Worm (Caenorhabditis elegans): ENCODE measurements around the gene W06D11.5.
"Not testable (repeated sequence)": the region's sequence is repeated elsewhere in the genome, so short reads cannot be mapped to it uniquely, and the experiment has no call there.

Gene W06D11.5

DNA sequence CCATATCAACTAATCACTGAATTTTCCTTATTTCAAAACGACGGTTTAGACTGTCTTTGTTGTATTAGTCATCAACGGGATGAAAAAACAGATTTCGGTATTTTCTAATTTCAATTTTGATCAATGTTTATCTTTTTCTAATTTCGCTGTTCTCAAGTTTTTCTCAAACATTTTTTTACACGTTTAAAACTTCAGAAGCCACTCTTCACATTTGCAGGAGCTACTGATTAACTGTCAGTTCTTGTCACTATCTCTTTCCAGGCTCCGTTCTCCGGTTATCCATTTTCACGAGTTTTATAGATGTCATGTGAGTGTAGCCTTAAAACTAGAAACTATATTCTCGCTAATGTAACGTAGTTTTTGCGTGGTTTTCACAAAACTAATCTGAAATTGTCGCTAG, 9.4 kb upstream of the W06D11.5 start, which contains the start of gene C04B4.4:
TSS of gene C04B4.4 (plus strand) at position 301 of the 400 bp plus-strand sequence.
- no peak for TF ChIP-seq lin-32 (GFP tag; optimal IDR thresholded peaks at IDR 0.05)
- TF ChIP-seq mab-5 (tag; optimal IDR thresholded peaks at IDR 0.05): no peak
- TF ChIP-seq ceh-43 (GFP tag; optimal IDR thresholded peaks at IDR 0.05): no peak
- TF ChIP-seq nhr-76 (tag; optimal IDR thresholded peaks at IDR 0.05): no peak
- no peak for TF ChIP-seq mls-2 (tag; optimal IDR thresholded peaks at IDR 0.05)
- TF ChIP-seq ceh-83 (GFP tag; optimal IDR thresholded peaks at IDR 0.05): no peak
- no peak for TF ChIP-seq pha-4 (tag; optimal IDR thresholded peaks at IDR 0.05)
- TF ChIP-seq nhr-12 (tag; optimal IDR thresholded peaks at IDR 0.05): no peak
- TF ChIP-seq ces-1 (GFP tag; optimal IDR thresholded peaks at IDR 0.05): no peak
- TF ChIP-seq lsy-2 (tag; optimal IDR thresholded peaks at IDR 0.05): no peak
- TF ChIP-seq nhr-237 (tag; optimal IDR thresholded peaks at IDR 0.05): no peak
- TF ChIP-seq ztf-11 (tag; optimal IDR thresholded peaks at IDR 0.05): no peak
- TF ChIP-seq sptf-1 (tag; optimal IDR thresholded peaks at IDR 0.05): no peak
- no peak for TF ChIP-seq ham-2 (GFP tag; optimal IDR thresholded peaks at IDR 0.05)
- TF ChIP-seq cnd-1 (tag; optimal IDR thresholded peaks at IDR 0.05): no peak

DNA sequence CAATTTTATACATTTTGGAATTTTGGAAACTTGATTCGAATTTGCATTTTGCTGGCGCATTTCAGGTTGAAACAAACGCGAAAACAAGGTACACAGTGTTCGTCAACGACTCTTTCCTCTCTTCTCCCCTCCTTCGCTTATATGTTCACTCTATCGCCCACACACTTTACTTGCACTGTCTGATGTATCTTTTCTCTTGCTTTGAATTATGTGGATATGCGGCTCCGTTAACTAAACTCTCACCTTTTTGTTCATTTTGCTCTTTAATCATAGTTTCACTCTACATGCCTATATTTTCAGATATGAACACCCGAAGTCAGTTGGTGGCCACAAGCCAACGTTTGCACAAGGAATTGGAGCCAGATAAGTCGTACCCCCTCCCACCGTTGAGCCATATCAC, 5.7 kb upstream of the W06D11.5 start, which contains the start of gene W06D11.1:
TSS of gene W06D11.1 (plus strand) at position 301 of the 400 bp plus-strand sequence.
- no peak for TF ChIP-seq zip-8 (tag; optimal IDR thresholded peaks at IDR 0.05)
- no peak for TF ChIP-seq ztf-11 (tag; optimal IDR thresholded peaks at IDR 0.05)
- no peak for TF ChIP-seq hlh-1 (tag; optimal IDR thresholded peaks at IDR 0.05)
- TF ChIP-seq sptf-1 (tag; optimal IDR thresholded peaks at IDR 0.05): no peak
- TF ChIP-seq sem-2 (GFP tag; optimal IDR thresholded peaks at IDR 0.05): no peak
- TF ChIP-seq ceh-43 (GFP tag; optimal IDR thresholded peaks at IDR 0.05): no peak
- TF ChIP-seq nhr-28 (tag; optimal IDR thresholded peaks at IDR 0.05): no peak
- no peak for TF ChIP-seq unc-120 (tag; optimal IDR thresholded peaks at IDR 0.05; ENCODE audit: poor library complexity, severe bottlenecking)
- TF ChIP-seq pha-4 (tag; optimal IDR thresholded peaks at IDR 0.05): no peak

DNA sequence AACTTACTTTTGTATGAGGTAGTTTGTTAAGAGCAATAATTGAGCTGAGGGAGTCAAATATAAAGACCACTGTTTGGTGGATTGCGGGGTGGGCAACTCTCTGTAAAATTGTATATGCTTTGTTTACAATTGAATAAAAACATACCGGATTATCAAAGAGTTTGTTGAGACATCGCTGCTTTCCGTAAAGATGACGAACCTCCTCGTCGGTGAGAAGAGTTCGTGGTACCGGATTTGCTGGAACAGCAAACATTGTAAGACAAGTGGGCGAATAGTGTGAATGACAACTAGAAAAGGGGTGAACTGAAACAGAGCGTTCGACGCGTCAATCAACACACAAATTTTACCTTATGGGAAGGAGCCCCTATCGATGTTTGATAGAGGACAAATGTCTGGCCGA, 3.5 kb upstream of the W06D11.5 start, which contains the start of gene W06D11.2:
TSS of gene W06D11.2 (minus strand) at position 339 of the 400 bp plus-strand sequence.
- TF ChIP-seq pha-4 (tag; optimal IDR thresholded peaks at IDR 0.05): no peak
- no peak for TF ChIP-seq nhr-2 (tag; optimal IDR thresholded peaks at IDR 0.05)
- TF ChIP-seq zip-8 (tag; optimal IDR thresholded peaks at IDR 0.05): no peak
- no peak for TF ChIP-seq unc-120 (tag; optimal IDR thresholded peaks at IDR 0.05; ENCODE audit: poor library complexity, severe bottlenecking)
- no peak for TF ChIP-seq ceh-39 (tag; optimal IDR thresholded peaks at IDR 0.05)

DNA sequence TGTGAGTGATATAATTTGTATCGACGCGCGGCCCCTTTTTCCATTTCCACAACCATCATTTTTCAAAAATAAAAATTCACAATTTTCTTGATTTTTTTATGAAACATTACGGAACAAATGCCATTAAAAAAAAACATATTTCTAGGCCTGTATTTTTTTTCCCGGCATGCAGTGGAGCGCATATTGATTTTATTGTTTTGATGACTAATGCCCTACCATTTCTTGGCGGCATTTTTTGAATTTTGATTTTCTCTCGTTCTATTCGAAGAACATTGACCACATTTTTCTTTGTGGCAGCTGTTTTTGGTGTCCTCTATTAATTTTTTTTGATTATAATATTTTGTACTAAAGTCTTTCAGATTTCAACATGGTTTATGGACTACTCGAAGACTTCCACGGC, 1.6 kb upstream of the W06D11.5 start, which contains the start of gene W06D11.3:
TSS of gene W06D11.3 (plus strand) at position 360 of the 400 bp plus-strand sequence.
- TF ChIP-seq lin-13 (tag; optimal IDR thresholded peaks at IDR 0.05): no peak
- TF ChIP-seq mab-5 (tag; optimal IDR thresholded peaks at IDR 0.05): no peak
- TF ChIP-seq ceh-43 (GFP tag; optimal IDR thresholded peaks at IDR 0.05): no peak
- TF ChIP-seq elt-1 (tag; optimal IDR thresholded peaks at IDR 0.05; ENCODE audit: borderline replicate concordance, insufficient read depth): no peak
- no peak for TF ChIP-seq unc-39 (tag; optimal IDR thresholded peaks at IDR 0.05)

DNA sequence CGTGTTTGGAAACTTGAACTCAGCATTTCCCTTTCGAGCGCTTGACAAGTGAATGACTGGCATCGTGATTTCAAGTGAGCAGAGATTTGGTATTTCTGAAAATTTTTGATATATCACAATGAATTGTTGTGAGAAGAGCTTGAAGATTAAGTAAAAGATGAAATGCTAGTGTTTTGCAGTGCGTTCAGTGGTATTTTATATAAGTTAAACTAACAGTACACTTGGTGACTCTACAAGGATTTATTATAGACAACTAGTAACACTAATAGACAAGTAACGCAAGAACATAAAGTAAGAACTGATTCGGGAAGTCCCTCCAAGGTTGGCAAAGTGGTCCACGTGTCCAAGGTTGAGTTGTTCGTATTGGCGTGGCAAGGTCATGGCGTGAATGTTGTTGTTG, 2.8 kb downstream of the W06D11.5 start, which contains the start of gene dot-1.3:
TSS of gene dot-1.3 (minus strand) at position 101 of the 400 bp plus-strand sequence.
- not testable (repeated sequence) for TF ChIP-seq mls-2, pha-4, zip-8 (tag; optimal IDR thresholded peaks at IDR 0.05)

DNA sequence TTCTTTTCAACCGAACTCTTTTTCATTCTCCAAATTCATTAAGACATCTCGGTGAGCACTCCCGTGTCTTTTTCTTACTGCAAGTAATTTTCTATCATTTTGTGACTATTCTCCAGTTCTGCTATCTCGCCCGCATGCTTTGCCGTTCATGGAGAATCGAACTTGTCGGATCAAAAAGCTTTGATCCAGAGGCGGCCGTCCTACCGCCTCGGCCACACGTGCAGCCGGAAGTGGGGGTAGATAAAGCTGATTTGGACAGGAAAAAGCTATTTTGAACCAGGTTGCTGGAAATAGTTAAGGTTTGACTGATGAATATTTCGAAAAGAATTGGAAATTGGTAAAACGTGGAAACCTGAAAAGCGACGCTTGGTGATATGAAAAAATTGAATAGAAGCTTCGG, 4.3 kb downstream of the W06D11.5 start:
- TF ChIP-seq hlh-1 (tag; optimal IDR thresholded peaks at IDR 0.05) (no peak), mab-5 (tag; optimal IDR thresholded peaks at IDR 0.05) (no peak), ceh-39 (tag; optimal IDR thresholded peaks at IDR 0.05) (no peak), nhr-12 (tag; optimal IDR thresholded peaks at IDR 0.05) (no peak), ztf-11 (tag; optimal IDR thresholded peaks at IDR 0.05) (no peak), lsy-2 (tag; optimal IDR thresholded peaks at IDR 0.05) (no peak), mep-1 (tag; optimal IDR thresholded peaks at IDR 0.05) (no peak), ham-2 (GFP tag; optimal IDR thresholded peaks at IDR 0.05) (no peak), lin-32 (GFP tag; optimal IDR thresholded peaks at IDR 0.05) (no peak), nhr-237 (tag; optimal IDR thresholded peaks at IDR 0.05) (no peak), lin-13 (tag; optimal IDR thresholded peaks at IDR 0.05) (no peak), zip-8 (tag; optimal IDR thresholded peaks at IDR 0.05) (no peak), pha-4 (tag; optimal IDR thresholded peaks at IDR 0.05) (no peak), sem-2 (GFP tag; optimal IDR thresholded peaks at IDR 0.05) (no peak), unc-39 (tag; optimal IDR thresholded peaks at IDR 0.05) (no peak)

DNA sequence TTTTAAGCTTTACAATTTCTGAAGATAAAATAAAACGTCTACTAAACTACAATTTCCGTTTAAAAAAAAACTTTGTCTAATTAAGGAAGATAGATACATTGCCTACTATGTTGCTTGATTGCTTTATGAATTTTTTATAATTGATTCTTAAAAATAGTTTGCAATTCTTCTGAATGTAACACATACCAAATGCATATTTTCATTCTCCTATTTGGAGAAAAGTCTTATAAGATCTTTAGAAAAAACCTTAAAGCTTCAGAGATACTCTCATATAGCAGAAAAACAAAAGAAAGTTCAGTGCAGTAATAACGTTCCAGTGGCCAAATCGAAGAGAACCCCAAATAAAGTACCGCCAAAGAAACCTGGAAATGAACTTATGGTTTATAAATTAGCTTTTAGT, 6.6 kb downstream of the W06D11.5 start, which contains the start of gene phf-32:
TSS of gene phf-32 (plus strand) at position 301 of the 400 bp plus-strand sequence.
- TF ChIP-seq M03D4.4 (tag; optimal IDR thresholded peaks at IDR 0.05) (no peak), ceh-43 (GFP tag; optimal IDR thresholded peaks at IDR 0.05) (no peak), zip-8 (tag; optimal IDR thresholded peaks at IDR 0.05) (no peak), ztf-11 (tag; optimal IDR thresholded peaks at IDR 0.05) (no peak), nhr-237 (tag; optimal IDR thresholded peaks at IDR 0.05) (no peak), lin-13 (tag; optimal IDR thresholded peaks at IDR 0.05) (no peak), pha-4 (tag; optimal IDR thresholded peaks at IDR 0.05) (no peak), hlh-1 (tag; optimal IDR thresholded peaks at IDR 0.05) (no peak), mab-5 (tag; optimal IDR thresholded peaks at IDR 0.05) (no peak), unc-62 (GFP tag; optimal IDR thresholded peaks at IDR 0.05) (no peak), elt-3 (tag; optimal IDR thresholded peaks at IDR 0.05) (no peak), ceh-83 (GFP tag; optimal IDR thresholded peaks at IDR 0.05) (no peak), flh-1 (GFP tag; optimal IDR thresholded peaks at IDR 0.05) (no peak), drap-1 (GFP tag; optimal IDR thresholded peaks at IDR 0.05) (no peak), mls-2 (tag; optimal IDR thresholded peaks at IDR 0.05) (no peak), ces-1 (GFP tag; optimal IDR thresholded peaks at IDR 0.05) (no peak), lin-32 (GFP tag; optimal IDR thresholded peaks at IDR 0.05) (no peak), sem-2 (GFP tag; optimal IDR thresholded peaks at IDR 0.05) (no peak)

Measured in whole organism, mixed stage, embryonic.